Worm (Caenorhabditis elegans) whole organism, L4 larva: ENCODE measurements around the gene sru-31.

Experiments
- D1046.2 ChIP-seq: fragments of 200-800 bp; sonication (Bioruptor generic); IDR thresholded peaks from 2 replicates; pipeline ENCODE4 v1.3.6; 2022; ENCODE audit warnings: missing genetic modification characterization, missing compliant biosample characterization
- F10B5.3 ChIP-seq: sonication (generic microtip); optimal IDR thresholded peaks from 2 replicates; lab custom pipeline; 2016; ENCODE audit warnings: mild to moderate bottlenecking, missing genetic modification characterization, missing compliant biosample characterization
- aly-2 ChIP-seq: sonication (generic microtip); optimal IDR thresholded peaks from 2 replicates; lab custom pipeline; 2018; ENCODE audit warnings: missing biosample characterization, missing genetic modification characterization
- arid-1 ChIP-seq: fragments of 200-800 bp; sonication (Bioruptor generic); conservative IDR thresholded peaks from 2 replicates; pipeline ENCODE4 v1.3.6; 2022; ENCODE audit warnings: missing genetic modification reagents, missing genetic modification characterization, missing compliant biosample characterization
- attf-4 ChIP-seq: sonication (generic microtip); optimal IDR thresholded peaks from 3 replicates; lab custom pipeline; 2017; ENCODE audit warnings: missing biosample characterization, missing genetic modification characterization
- ceh-28 ChIP-seq: fragments of 150-350 bp; optimal IDR thresholded peaks from 2 replicates; lab custom pipeline; 2014; ENCODE audit warnings: missing biosample characterization, missing genetic modification reagents, missing genetic modification characterization
- ceh-62 ChIP-seq: sonication (generic microtip); optimal IDR thresholded peaks from 2 replicates; lab custom pipeline; 2017; ENCODE audit warnings: missing biosample characterization, missing genetic modification characterization
- ceh-82 ChIP-seq: sonication (generic microtip); optimal IDR thresholded peaks from 2 replicates; lab custom pipeline; 2017; ENCODE audit warnings: missing biosample characterization, missing genetic modification characterization
- cey-2 ChIP-seq: sonication (generic microtip); optimal IDR thresholded peaks from 3 replicates; lab custom pipeline; 2017; ENCODE audit warnings: missing genetic modification characterization, mild to moderate bottlenecking, missing compliant biosample characterization, antibody characterized with exemption, borderline replicate concordance; ENCODE audit not compliant: insufficient read depth
- ctbp-1 ChIP-seq: fragments of 200-800 bp; sonication (Bioruptor generic); IDR thresholded peaks from 2 replicates; pipeline ENCODE4 v1.3.6; 2022; ENCODE audit warnings: missing genetic modification reagents, missing genetic modification characterization, missing compliant biosample characterization
- daf-16 ChIP-seq, 3 experiments: sonication (generic microtip); optimal IDR thresholded peaks; 2 replicates each; lab custom pipeline; 2016 to 2017; ENCODE audit warnings: missing genetic modification characterization in 3 of 3, missing genetic modification reagents in 3 of 3, mild to moderate bottlenecking in 2 of 3, missing compliant biosample characterization in 2 of 3, missing biosample characterization in 1 of 3, moderate library complexity in 1 of 3
- dmd-9 ChIP-seq: fragments of 200-800 bp; sonication (Bioruptor generic); IDR thresholded peaks from 2 replicates; pipeline ENCODE4 v1.3.6; 2022; ENCODE audit warnings: missing genetic modification reagents, missing genetic modification characterization, missing compliant biosample characterization
- dve-1 ChIP-seq: sonication (generic microtip); optimal IDR thresholded peaks from 2 replicates; lab custom pipeline; 2017; ENCODE audit warnings: antibody characterized with exemption, mild to moderate bottlenecking, missing genetic modification characterization, missing compliant biosample characterization; ENCODE audit not compliant: insufficient read depth
- hlh-11 ChIP-seq: fragments of 200-800 bp; sonication (Bioruptor generic); optimal IDR thresholded peaks from 2 replicates; lab custom pipeline; 2018; ENCODE audit warnings: mild to moderate bottlenecking, missing genetic modification characterization, missing compliant biosample characterization
- jun-1 ChIP-seq: fragments of 150-350 bp; optimal IDR thresholded peaks from 2 replicates; lab custom pipeline; 2014; ENCODE audit warnings: missing biosample characterization, missing genetic modification reagents, missing genetic modification characterization
- lin-29 ChIP-seq: fragments of 200-800 bp; sonication (Bioruptor generic); IDR thresholded peaks from 2 replicates; pipeline ENCODE4 v1.3.6; 2022; ENCODE audit warnings: missing genetic modification reagents, missing genetic modification characterization, missing compliant biosample characterization
- lin-39 ChIP-seq: fragments of 150-350 bp; optimal IDR thresholded peaks from 2 replicates; lab custom pipeline; 2014; ENCODE audit warnings: missing biosample characterization, missing genetic modification reagents, missing genetic modification characterization
- lsy-2 ChIP-seq, 2 experiments: fragments of 150-350 bp in 1 of 2; sonication (generic microtip) in 1 of 2; optimal IDR thresholded peaks; 2 replicates each; lab custom pipeline; 2014 to 2017; ENCODE audit warnings: missing biosample characterization in 2 of 2, missing genetic modification characterization in 2 of 2
- madf-9 ChIP-seq: fragments of 200-800 bp; sonication (Bioruptor generic); conservative IDR thresholded peaks from 2 replicates; pipeline ENCODE4 v1.3.6; 2022; ENCODE audit warnings: missing genetic modification reagents, missing genetic modification characterization, missing compliant biosample characterization
- mdt-29 ChIP-seq: fragments of 200-800 bp; sonication (Bioruptor generic); IDR thresholded peaks from 2 replicates; pipeline ENCODE4 v1.3.6; 2022; ENCODE audit warnings: missing genetic modification reagents, missing genetic modification characterization, missing compliant biosample characterization
- mes-2 ChIP-seq: sonication (generic microtip); optimal IDR thresholded peaks from 2 replicates; lab custom pipeline; 2016; ENCODE audit warnings: missing genotype, mild to moderate bottlenecking, missing genetic modification characterization, missing compliant biosample characterization; ENCODE audit not compliant: poor library complexity, severe bottlenecking
- mxl-2 ChIP-seq: fragments of 200-800 bp; sonication (Bioruptor generic); conservative IDR thresholded peaks from 2 replicates; pipeline ENCODE4 v1.3.6; 2022; ENCODE audit warnings: missing genetic modification reagents, missing genetic modification characterization, missing compliant biosample characterization
- nhr-10 ChIP-seq: fragments of 150-350 bp; optimal IDR thresholded peaks from 2 replicates; lab custom pipeline; 2014; ENCODE audit warnings: missing biosample characterization, missing genetic modification characterization
- nhr-102 ChIP-seq: sonication (generic microtip); optimal IDR thresholded peaks from 2 replicates; lab custom pipeline; 2016; ENCODE audit warnings: mild to moderate bottlenecking, missing genetic modification characterization, moderate library complexity, missing compliant biosample characterization
- nhr-11 ChIP-seq: fragments of 150-350 bp; optimal IDR thresholded peaks from 2 replicates; lab custom pipeline; 2014; ENCODE audit warnings: missing biosample characterization, missing genetic modification characterization
- nhr-25 ChIP-seq: sonication (generic microtip); optimal IDR thresholded peaks from 2 replicates; lab custom pipeline; 2017; ENCODE audit warnings: missing genetic modification characterization, mild to moderate bottlenecking, missing compliant biosample characterization, antibody characterized with exemption, moderate library complexity, borderline replicate concordance; ENCODE audit not compliant: insufficient read depth
- nhr-77 ChIP-seq: fragments of 150-350 bp; optimal IDR thresholded peaks from 2 replicates; lab custom pipeline; 2014; ENCODE audit warnings: missing biosample characterization, missing genetic modification characterization
- php-3 ChIP-seq: fragments of 200-800 bp; sonication (Bioruptor generic); IDR thresholded peaks from 2 replicates; pipeline ENCODE4 v1.3.6; 2022; ENCODE audit warnings: missing genetic modification reagents, missing genetic modification characterization, missing compliant biosample characterization
- pqm-1 ChIP-seq: sonication (generic microtip); optimal IDR thresholded peaks from 2 replicates; lab custom pipeline; 2017; ENCODE audit warnings: missing biosample characterization, missing genetic modification characterization
- rbr-2 ChIP-seq: sonication (generic microtip); optimal IDR thresholded peaks from 2 replicates; lab custom pipeline; 2016; ENCODE audit warnings: missing genotype, missing genetic modification characterization, missing compliant biosample characterization
- skn-1 ChIP-seq: fragments of 150-350 bp; optimal IDR thresholded peaks from 2 replicates; lab custom pipeline; 2014; ENCODE audit warnings: missing biosample characterization, missing genetic modification characterization
- snpc-4 ChIP-seq: fragments of 150-350 bp; optimal IDR thresholded peaks from 2 replicates; lab custom pipeline; 2014; ENCODE audit warnings: missing biosample characterization, missing genetic modification characterization
- spr-1 ChIP-seq: sonication (generic microtip); optimal IDR thresholded peaks from 2 replicates; lab custom pipeline; 2016; ENCODE audit warnings: mild to moderate bottlenecking, missing genetic modification characterization, missing compliant biosample characterization
- tag-97 ChIP-seq: fragments of 200-800 bp; sonication (Bioruptor generic); IDR thresholded peaks from 2 replicates; pipeline ENCODE4 v1.3.6; 2022; ENCODE audit warnings: missing genetic modification characterization, missing compliant biosample characterization
- unc-62 ChIP-seq, 3 experiments: fragments of 150-350 bp in 1 of 3; sonication (generic microtip); optimal IDR thresholded peaks in 2 of 3; peaks in 1 of 3; 1 replicate in 1 of 3; 2 replicates in 2 of 3; lab custom pipeline; 2014 to 2017; ENCODE audit warnings: missing biosample characterization in 3 of 3, missing genetic modification characterization in 3 of 3, missing genetic modification reagents in 3 of 3, missing genotype in 1 of 3
- zag-1 ChIP-seq: fragments of 150-350 bp; optimal IDR thresholded peaks from 2 replicates; lab custom pipeline; 2014; ENCODE audit warnings: missing biosample characterization, missing genetic modification characterization

Gene sru-31

DNA sequence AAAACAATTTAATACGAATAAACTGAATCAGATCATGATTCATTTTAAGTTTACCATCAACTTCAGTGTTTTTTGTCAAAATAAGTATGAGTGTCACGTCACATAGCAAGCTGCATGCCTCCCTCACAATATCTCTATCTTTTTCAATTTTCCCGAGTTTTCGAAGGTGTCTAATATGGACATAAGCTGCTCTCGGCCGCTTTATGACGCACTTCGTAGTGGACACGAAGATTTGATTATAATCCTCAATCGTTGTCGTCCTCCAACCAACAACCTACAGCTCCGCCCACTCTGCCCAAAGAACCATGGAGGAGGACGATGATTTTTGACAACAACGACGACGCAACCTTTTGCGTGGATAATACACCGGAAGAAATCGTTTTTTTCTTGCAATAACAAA is 20.5 kb upstream of the sru-31 start (continued):
- no peak for TF ChIP-seq pqm-1 (tag; lab: Kevin White, UChicago)
- TF ChIP-seq daf-16 (GFP tag; optimal IDR thresholded peaks at IDR 0.05; lab: Kevin White, UChicago): no peak
- TF ChIP-seq daf-16 (tag; optimal IDR thresholded peaks at IDR 0.05; lab: Kevin White, UChicago): no peak

- TF ChIP-seq ceh-28 (no peak), nhr-25 (no peak), unc-62 (GFP tag; optimal IDR thresholded peaks at IDR 0.05 in 1 of 2; lab: Kevin White, UChicago) (no peak), unc-62 (tag; optimal IDR thresholded peaks at IDR 0.05; lab: Kevin White, UChicago) (no peak), skn-1 (tag; lab: Kevin White, UChicago) (no peak), dmd-9 (GFP tag; lab: Robert Waterston, UW) (no peak), spr-1 (tag; lab: Kevin White, UChicago) (no peak), lin-39 (tag; lab: Kevin White, UChicago) (no peak), D1046.2 (GFP tag; lab: Robert Waterston, UW) (no peak), attf-4 (tag; lab: Kevin White, UChicago) (no peak), ceh-82 (tag; lab: Kevin White, UChicago) (no peak), zag-1 (tag; lab: Kevin White, UChicago) (no peak), jun-1 (no peak), tag-97 (GFP tag; lab: Robert Waterston, UW) (no peak), F10B5.3 (tag; lab: Kevin White, UChicago) (no peak), arid-1 (no peak), ceh-62 (no peak), pqm-1 (tag; lab: Kevin White, UChicago) (no peak), cey-2 (tag; lab: Kevin White, UChicago) (no peak), aly-2 (tag; lab: Kevin White, UChicago) (no peak)
- TF ChIP-seq, all 104 proteins: peak for 0
These were observed 19.9 kb upstream of the sru-31 start, which contains the start of gene F46B6.9 for ce11 chrV:9796562-9796961. Gene F46B6.9, plus strand, starts transcription at chrV:9796862.

DNA sequence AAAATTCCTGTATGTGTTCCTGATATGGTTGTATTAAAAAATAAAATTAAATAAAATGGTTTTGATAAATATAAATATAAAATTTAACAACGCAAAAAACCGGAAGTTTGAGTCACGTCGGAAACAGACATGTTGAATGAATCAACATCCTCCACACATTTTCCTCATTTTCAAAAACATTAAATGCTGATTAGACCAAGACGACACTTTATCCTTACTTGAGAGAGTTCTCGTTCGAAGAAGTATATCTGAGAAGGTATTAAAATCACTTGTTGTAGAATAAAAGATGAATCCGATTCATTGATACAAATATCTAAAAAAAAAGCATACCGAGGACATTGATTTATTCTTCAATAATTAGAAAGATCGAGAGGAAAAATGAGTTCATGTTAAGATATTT is 18.3 kb upstream of the sru-31 start:
- TF ChIP-seq unc-62 (GFP tag; optimal IDR thresholded peaks at IDR 0.05 in 1 of 2; lab: Kevin White, UChicago) (peak in 1 of 2 experiments; percentile 61), unc-62 (tag; optimal IDR thresholded peaks at IDR 0.05; lab: Kevin White, UChicago) (no peak), lsy-2 (tag; optimal IDR thresholded peaks at IDR 0.05; lab: Kevin White, UChicago) (no peak)

DNA sequence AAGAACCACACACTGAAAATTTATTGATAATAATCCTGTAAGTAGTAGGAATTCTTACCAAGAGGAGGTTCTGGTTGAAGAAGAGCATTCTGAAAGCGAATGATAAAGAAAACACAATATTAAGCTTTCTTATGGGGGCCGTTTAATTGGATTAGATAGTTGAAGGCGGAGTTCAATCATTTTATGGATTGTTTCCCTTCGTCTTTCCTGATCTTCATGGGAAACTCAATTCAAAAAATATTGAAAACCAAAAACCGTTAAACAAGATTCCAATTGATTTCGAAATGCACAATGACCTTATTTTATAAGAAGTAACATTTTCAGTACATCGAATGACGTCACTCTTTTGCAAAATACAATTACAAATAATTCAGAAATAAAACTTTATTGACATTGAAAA is 17.4 kb upstream of the sru-31 start, which contains the start of gene F46B6.13:
Gene F46B6.13, minus strand, starts transcription at position 101 of the 400 bp plus-strand sequence.
- TF ChIP-seq nhr-10: no peak
- TF ChIP-seq madf-9: no peak
- no peak for TF ChIP-seq ctbp-1
- no peak for TF ChIP-seq mes-2 (tag; lab: Kevin White, UChicago)
- no peak for TF ChIP-seq nhr-77 (tag; lab: Kevin White, UChicago)
- no peak for TF ChIP-seq daf-16 (GFP tag; optimal IDR thresholded peaks at IDR 0.05; lab: Kevin White, UChicago)
- TF ChIP-seq daf-16 (tag; optimal IDR thresholded peaks at IDR 0.05; lab: Kevin White, UChicago): no peak
- TF ChIP-seq snpc-4 (tag; lab: Kevin White, UChicago): no peak
- TF ChIP-seq lin-29 (GFP tag; lab: Robert Waterston, UW): no peak
- TF ChIP-seq hlh-11 (tag; lab: Kevin White, UChicago): no peak
- no peak for TF ChIP-seq rbr-2 (tag; lab: Kevin White, UChicago)
- TF ChIP-seq dve-1: no peak
- TF ChIP-seq mxl-2 (GFP tag; lab: Robert Waterston, UW): no peak
- TF ChIP-seq nhr-11 (tag; lab: Kevin White, UChicago): no peak
- no peak for TF ChIP-seq mdt-29 (GFP tag; lab: Robert Waterston, UW)
- TF ChIP-seq nhr-102 (tag; lab: Kevin White, UChicago): no peak
- TF ChIP-seq php-3: no peak
